Worm (Caenorhabditis elegans) whole organism, L1 larva: ENCODE measurements around the gene bbs-4.
A peak's percentile ranks its signal among the peaks of the same experiment; 100 is the strongest.

Source experiments
- C04F5.9 ChIP-seq: sonication (generic microtip); optimal IDR thresholded peaks from 2 replicates; lab custom pipeline; 2016; ENCODE audit warnings: missing genetic modification characterization, missing compliant biosample characterization
- C16A3.4 ChIP-seq: fragments of 150-350 bp; optimal IDR thresholded peaks from 2 replicates; lab custom pipeline; 2014; ENCODE audit warnings: missing biosample characterization, missing genetic modification characterization
- F16B12.6 ChIP-seq: fragments of 150-350 bp; optimal IDR thresholded peaks from 2 replicates; lab custom pipeline; 2014; ENCODE audit warnings: missing biosample characterization, missing genetic modification characterization
- aha-1 ChIP-seq: fragments of 150-350 bp; optimal IDR thresholded peaks from 2 replicates; lab custom pipeline; 2014; ENCODE audit warnings: missing biosample characterization, missing genetic modification characterization
- alr-1 ChIP-seq: fragments of 200-800 bp; sonication (Bioruptor generic); optimal IDR thresholded peaks from 2 replicates; lab custom pipeline; 2018; ENCODE audit warnings: borderline replicate concordance, mild to moderate bottlenecking, missing genetic modification characterization, missing compliant biosample characterization
- ama-1 ChIP-seq: fragments of 150-350 bp; optimal IDR thresholded peaks from 2 replicates; lab custom pipeline; 2014
- ceh-63 ChIP-seq: fragments of 200-800 bp; sonication (Bioruptor generic); optimal IDR thresholded peaks from 2 replicates; lab custom pipeline; 2018; ENCODE audit warnings: mild to moderate bottlenecking, missing genetic modification characterization, missing compliant biosample characterization
- ceh-8 ChIP-seq: fragments of 200-800 bp; sonication (Bioruptor generic); optimal IDR thresholded peaks from 2 replicates; lab custom pipeline; 2018; ENCODE audit warnings: mild to moderate bottlenecking, missing genetic modification characterization, moderate library complexity, missing compliant biosample characterization
- ceh-82 ChIP-seq, 3 experiments: fragments of 150-350 bp in 1 of 3; sonication (generic microtip) in 2 of 3; optimal IDR thresholded peaks; 2 replicates each; lab custom pipeline; 2014 to 2017; ENCODE audit warnings: missing biosample characterization in 3 of 3, missing genetic modification characterization in 3 of 3
- ces-1 ChIP-seq: fragments of 150-350 bp; optimal IDR thresholded peaks from 2 replicates; lab custom pipeline; 2014; ENCODE audit warnings: missing biosample characterization, missing genetic modification reagents, missing genetic modification characterization
- dpl-1 ChIP-seq, 3 experiments: fragments of 150-350 bp in 2 of 3; sonication (generic microtip) in 1 of 3; optimal IDR thresholded peaks; 2 replicates each; lab custom pipeline; 2014 to 2017; ENCODE audit warnings: missing biosample characterization in 3 of 3, missing genetic modification characterization in 3 of 3, missing genetic modification reagents in 3 of 3
- efl-3 ChIP-seq: fragments of 200-800 bp; sonication (Bioruptor generic); optimal IDR thresholded peaks from 2 replicates; lab custom pipeline; 2018; ENCODE audit warnings: mild to moderate bottlenecking, missing genetic modification characterization, missing compliant biosample characterization
- egl-27 ChIP-seq, 2 experiments: fragments of 150-350 bp in 1 of 2; sonication (generic microtip); optimal IDR thresholded peaks; 3 replicates each; lab custom pipeline; 2017 to 2018; ENCODE audit warnings: missing biosample characterization in 2 of 2, missing genetic modification characterization in 2 of 2, missing genetic modification reagents in 2 of 2
- elt-2 ChIP-seq: sonication (generic microtip); optimal IDR thresholded peaks from 2 replicates; lab custom pipeline; 2016; ENCODE audit warnings: missing genetic modification characterization, mild to moderate bottlenecking, inconsistent platforms, missing compliant biosample characterization, missing genetic modification reagents
- ets-5 ChIP-seq: fragments of 200-800 bp; sonication (Bioruptor generic); IDR thresholded peaks from 2 replicates; pipeline ENCODE4 v1.3.6; 2022; ENCODE audit warnings: missing genetic modification characterization, missing compliant biosample characterization
- fkh-4 ChIP-seq: sonication (generic microtip); optimal IDR thresholded peaks from 2 replicates; lab custom pipeline; 2016; ENCODE audit warnings: missing compliant biosample characterization, missing genetic modification characterization, borderline replicate concordance
- fkh-8 ChIP-seq: sonication (generic microtip); optimal IDR thresholded peaks from 2 replicates; lab custom pipeline; 2016; ENCODE audit warnings: mild to moderate bottlenecking, missing genetic modification characterization, missing compliant biosample characterization
- fos-1 ChIP-seq: fragments of 150-350 bp; optimal IDR thresholded peaks from 2 replicates; lab custom pipeline; 2014; ENCODE audit warnings: missing biosample characterization, missing genetic modification characterization
- grh-1 ChIP-seq: fragments of 200-800 bp; sonication (Bioruptor generic); IDR thresholded peaks from 2 replicates; pipeline ENCODE4 v1.3.6; 2022; ENCODE audit warnings: missing genetic modification reagents, missing genetic modification characterization, missing compliant biosample characterization
- hlh-17 ChIP-seq: fragments of 200-800 bp; sonication (Bioruptor generic); optimal IDR thresholded peaks from 2 replicates; lab custom pipeline; 2018; ENCODE audit warnings: missing genetic modification characterization, mild to moderate bottlenecking, missing compliant biosample characterization, moderate library complexity, borderline replicate concordance
- hlh-4 ChIP-seq: sonication (generic microtip); optimal IDR thresholded peaks from 2 replicates; lab custom pipeline; 2016; ENCODE audit warnings: mild to moderate bottlenecking, missing genetic modification characterization, missing compliant biosample characterization
- isw-1 ChIP-seq: fragments of 200-800 bp; sonication (Bioruptor generic); IDR thresholded peaks from 2 replicates; pipeline ENCODE4 v1.3.6; 2022; ENCODE audit warnings: missing genetic modification characterization, missing compliant biosample characterization
- jun-1 ChIP-seq: fragments of 150-350 bp; optimal IDR thresholded peaks from 2 replicates; lab custom pipeline; 2014; ENCODE audit warnings: missing biosample characterization, missing genetic modification reagents, missing genetic modification characterization
- lin-13 ChIP-seq: fragments of 150-350 bp; optimal IDR thresholded peaks from 2 replicates; lab custom pipeline; 2014; ENCODE audit warnings: missing biosample characterization, missing genetic modification reagents, missing genetic modification characterization
- lin-14 ChIP-seq: fragments of 200-800 bp; sonication (Bioruptor generic); optimal IDR thresholded peaks from 2 replicates; lab custom pipeline; 2018; ENCODE audit warnings: mild to moderate bottlenecking, missing genetic modification characterization, moderate library complexity, missing compliant biosample characterization
- lin-35 ChIP-seq, 2 experiments: fragments of 150-350 bp; optimal IDR thresholded peaks; 2 replicates each; lab custom pipeline; 2014; ENCODE audit warnings: missing biosample characterization in 2 of 2, missing genetic modification characterization in 2 of 2, missing genetic modification reagents in 2 of 2
- lin-39 ChIP-seq: fragments of 150-350 bp; optimal IDR thresholded peaks from 2 replicates; lab custom pipeline; 2014; ENCODE audit warnings: missing biosample characterization, missing genetic modification reagents, missing genetic modification characterization
- lir-3 ChIP-seq: sonication (generic microtip); optimal IDR thresholded peaks from 2 replicates; lab custom pipeline; 2016; ENCODE audit warnings: mild to moderate bottlenecking, missing genetic modification characterization, moderate library complexity, missing compliant biosample characterization; ENCODE audit not compliant: poor library complexity
- mdl-1 ChIP-seq, 2 experiments: fragments of 150-350 bp; optimal IDR thresholded peaks; 2 replicates each; lab custom pipeline; 2014 to 2017; ENCODE audit warnings: missing biosample characterization in 2 of 2, missing genetic modification characterization in 2 of 2, inconsistent platforms in 1 of 2
- mef-2 ChIP-seq: fragments of 150-350 bp; optimal IDR thresholded peaks from 2 replicates; lab custom pipeline; 2014; ENCODE audit warnings: missing biosample characterization, missing genetic modification characterization
- mep-1 ChIP-seq: fragments of 150-350 bp; optimal IDR thresholded peaks from 2 replicates; lab custom pipeline; 2014; ENCODE audit warnings: missing biosample characterization, missing genetic modification characterization
- nhr-11 ChIP-seq: fragments of 150-350 bp; optimal IDR thresholded peaks from 2 replicates; lab custom pipeline; 2014; ENCODE audit warnings: missing biosample characterization, missing genetic modification characterization
- nhr-237 ChIP-seq: fragments of 150-350 bp; optimal IDR thresholded peaks from 2 replicates; lab custom pipeline; 2014; ENCODE audit warnings: missing biosample characterization, missing genetic modification characterization
- nhr-76 ChIP-seq: sonication (generic microtip); optimal IDR thresholded peaks from 2 replicates; lab custom pipeline; 2017; ENCODE audit warnings: missing biosample characterization, missing genetic modification characterization
- nhr-77 ChIP-seq: fragments of 150-350 bp; optimal IDR thresholded peaks from 2 replicates; lab custom pipeline; 2014; ENCODE audit warnings: missing biosample characterization, missing genetic modification characterization
- nhr-85 ChIP-seq: sonication (generic microtip); peaks from one replicate; lab custom pipeline; 2016; ENCODE audit warnings: missing genetic modification characterization, inconsistent platforms, missing compliant biosample characterization
- nhr-90 ChIP-seq: sonication (generic microtip); optimal IDR thresholded peaks from 2 replicates; lab custom pipeline; 2016; ENCODE audit warnings: mild to moderate bottlenecking, missing genetic modification characterization, missing compliant biosample characterization; ENCODE audit not compliant: poor library complexity
- pag-3 ChIP-seq: sonication (generic microtip); optimal IDR thresholded peaks from 2 replicates; lab custom pipeline; 2017; ENCODE audit warnings: missing genetic modification characterization, mild to moderate bottlenecking, missing compliant biosample characterization, antibody characterized with exemption, borderline replicate concordance; ENCODE audit not compliant: insufficient read depth
- rnt-1 ChIP-seq: sonication (generic microtip); optimal IDR thresholded peaks from 2 replicates; lab custom pipeline; 2016; ENCODE audit warnings: mild to moderate bottlenecking, missing genetic modification characterization, moderate library complexity, missing compliant biosample characterization
- snpc-4 ChIP-seq: fragments of 150-350 bp; optimal IDR thresholded peaks from 2 replicates; lab custom pipeline; 2014; ENCODE audit warnings: missing biosample characterization, missing genetic modification characterization
- snu-23 ChIP-seq: sonication (generic microtip); optimal IDR thresholded peaks from 2 replicates; lab custom pipeline; 2016; ENCODE audit warnings: missing genetic modification characterization, missing compliant biosample characterization
- sptf-1 ChIP-seq: fragments of 150-350 bp; optimal IDR thresholded peaks from 2 replicates; lab custom pipeline; 2014; ENCODE audit warnings: missing biosample characterization, missing genetic modification characterization
- tlp-1 ChIP-seq: fragments of 150-350 bp; optimal IDR thresholded peaks from 2 replicates; lab custom pipeline; 2014; ENCODE audit warnings: missing biosample characterization, missing genetic modification characterization
- unc-130 ChIP-seq: fragments of 150-350 bp; optimal IDR thresholded peaks from 2 replicates; lab custom pipeline; 2017; ENCODE audit warnings: missing biosample characterization, missing genetic modification characterization, inconsistent platforms
- unc-30 ChIP-seq: sonication (generic microtip); optimal IDR thresholded peaks from 2 replicates; lab custom pipeline; 2017; ENCODE audit warnings: missing biosample characterization, missing genetic modification characterization
- unc-62 ChIP-seq: fragments of 150-350 bp; optimal IDR thresholded peaks from 2 replicates; lab custom pipeline; 2014; ENCODE audit warnings: missing biosample characterization, missing genetic modification reagents, missing genetic modification characterization
- unc-98 ChIP-seq: fragments of 200-800 bp; sonication (Bioruptor generic); IDR thresholded peaks from 2 replicates; pipeline ENCODE4 v1.3.6; 2022; ENCODE audit warnings: missing genetic modification characterization, missing compliant biosample characterization
- vab-15 ChIP-seq: sonication (generic microtip); optimal IDR thresholded peaks from 2 replicates; lab custom pipeline; 2017; ENCODE audit warnings: missing genotype, mild to moderate bottlenecking, missing genetic modification characterization, missing compliant biosample characterization
- xbp-1 ChIP-seq: sonication (generic microtip); optimal IDR thresholded peaks from 2 replicates; lab custom pipeline; 2016; ENCODE audit warnings: missing genetic modification characterization, missing compliant biosample characterization
- zag-1 ChIP-seq: fragments of 150-350 bp; optimal IDR thresholded peaks from 2 replicates; lab custom pipeline; 2014; ENCODE audit warnings: missing biosample characterization, missing genetic modification characterization
- ztf-4 ChIP-seq: fragments of 150-350 bp; optimal IDR thresholded peaks from 2 replicates; lab custom pipeline; 2014; ENCODE audit warnings: missing biosample characterization, missing genetic modification characterization

Gene bbs-4

DNA sequence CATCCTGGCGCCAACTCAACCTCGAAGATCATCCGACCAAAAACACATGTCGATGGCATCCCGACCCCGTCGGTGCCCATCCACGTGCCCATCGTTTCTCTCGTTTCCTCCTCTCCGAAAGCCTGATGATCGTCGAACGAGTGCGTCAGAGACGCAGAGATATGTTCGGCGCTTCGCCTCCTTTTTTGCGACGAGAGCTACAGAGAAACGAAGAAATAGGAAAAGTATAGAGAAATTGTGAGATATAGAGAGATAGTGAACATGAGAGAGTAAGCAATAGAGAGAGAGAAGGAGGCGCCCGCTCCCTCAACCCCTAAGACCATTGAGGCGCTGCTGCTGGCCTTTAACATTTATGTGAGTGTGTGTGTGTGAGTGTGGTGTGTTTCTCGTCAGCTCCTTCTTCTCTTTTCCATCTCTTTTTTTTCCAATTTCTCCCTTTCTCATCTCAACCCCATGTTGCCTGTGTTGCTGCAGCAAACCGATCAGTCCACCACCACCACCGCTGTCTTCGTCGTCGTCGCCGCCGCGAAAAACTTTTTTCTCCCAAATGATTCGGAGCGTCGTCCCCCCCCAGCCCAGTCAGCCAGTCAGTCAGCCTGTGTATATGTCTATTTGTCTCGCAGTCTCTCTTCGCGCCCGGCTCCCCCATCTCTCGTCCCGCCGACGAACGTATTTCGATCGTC, 7.2 kb upstream of the bbs-4 start, which contains the start of gene hlh-11:
TSS of gene hlh-11 (plus strand) at position 633 of the 683 bp plus-strand sequence.
- TF ChIP-seq nhr-76 (tag; lab: Kevin White, UChicago) (no peak), mef-2 (peak; percentile 59), pag-3 (tag; lab: Kevin White, UChicago) (peak; percentile 57), xbp-1 (tag; lab: Kevin White, UChicago) (peak; percentile 77), C16A3.4 (tag; lab: Kevin White, UChicago) (peak; percentile 84), ceh-63 (GFP tag; lab: Kevin White, UChicago) (no peak), snpc-4 (tag; lab: Kevin White, UChicago) (peak; percentile 50), grh-1 (peak; percentile 28), lin-14 (GFP tag; lab: Kevin White, UChicago) (peak; percentile 99), jun-1 (tag; lab: Kevin White, UChicago) (peak; percentile 88), ama-1 (lab: Kevin White, UChicago) (no peak), vab-15 (tag; lab: Kevin White, UChicago) (no peak), unc-30 (tag; lab: Kevin White, UChicago) (no peak), lin-39 (tag; lab: Kevin White, UChicago) (peak; percentile 2), nhr-237 (peak; percentile 39), hlh-17 (GFP tag; lab: Kevin White, UChicago) (no peak), elt-2 (tag; lab: Kevin White, UChicago) (peak; percentile 65), unc-62 (GFP tag; lab: Kevin White, UChicago) (no peak), ces-1 (GFP tag; lab: Kevin White, UChicago) (no peak), efl-3 (GFP tag; lab: Kevin White, UChicago) (no peak), zag-1 (tag; lab: Kevin White, UChicago) (peak; percentile 87), snu-23 (GFP tag; lab: Kevin White, UChicago) (peak; percentile 98), lin-35 (GFP tag; optimal IDR thresholded peaks at IDR 0.05; lab: Kevin White, UChicago) (peak; percentile 69 to 71), fos-1 (tag; lab: Kevin White, UChicago) (peak; percentile 58), lin-13 (GFP tag; lab: Kevin White, UChicago) (peak; percentile 81), dpl-1 (GFP tag; optimal IDR thresholded peaks at IDR 0.05; lab: Kevin White, UChicago) (peak; percentile 57 to 68 (median 67)), unc-130 (tag; lab: Kevin White, UChicago) (peak; percentile 58), mdl-1 (tag; optimal IDR thresholded peaks at IDR 0.05; lab: Kevin White, UChicago) (peak; percentile 86 to 99), sptf-1 (no peak), lir-3 (tag; lab: Kevin White, UChicago) (peak; percentile 90), unc-98 (GFP tag; lab: Robert Waterston, UW) (no peak), F16B12.6 (tag; lab: Kevin White, UChicago) (peak; percentile 41), ceh-8 (GFP tag; lab: Kevin White, UChicago) (peak; percentile 47), fkh-4 (peak; percentile 72), tlp-1 (tag; lab: Kevin White, UChicago) (no peak), fkh-8 (tag; lab: Kevin White, UChicago) (peak; percentile 90), nhr-90 (tag; lab: Kevin White, UChicago) (peak; percentile 85), C04F5.9 (tag; lab: Kevin White, UChicago) (peak; percentile 25), mep-1 (tag; lab: Kevin White, UChicago) (peak; percentile 95), hlh-4 (tag; lab: Kevin White, UChicago) (no peak), rnt-1 (tag; lab: Kevin White, UChicago) (peak; percentile 93), nhr-11 (peak; percentile 79), ets-5 (GFP tag; lab: Robert Waterston, UW) (no peak), ztf-4 (peak; percentile 92), aha-1 (tag; lab: Kevin White, UChicago) (peak; percentile 41), alr-1 (tag; lab: Kevin White, UChicago) (no peak), isw-1 (peak; percentile 65), nhr-77 (tag; lab: Kevin White, UChicago) (peak; percentile 92), egl-27 (tag; optimal IDR thresholded peaks at IDR 0.05; lab: Kevin White, UChicago) (peak; percentile 67 to 94), ceh-82 (tag; optimal IDR thresholded peaks at IDR 0.05; lab: Kevin White, UChicago) (peak; percentile 51 to 81 (median 70)), nhr-85 (peak; percentile 97)
